Fruit fly (Drosophila melanogaster): ENCODE measurements around the gene RfC4.

The RfC4 gene

DNA sequence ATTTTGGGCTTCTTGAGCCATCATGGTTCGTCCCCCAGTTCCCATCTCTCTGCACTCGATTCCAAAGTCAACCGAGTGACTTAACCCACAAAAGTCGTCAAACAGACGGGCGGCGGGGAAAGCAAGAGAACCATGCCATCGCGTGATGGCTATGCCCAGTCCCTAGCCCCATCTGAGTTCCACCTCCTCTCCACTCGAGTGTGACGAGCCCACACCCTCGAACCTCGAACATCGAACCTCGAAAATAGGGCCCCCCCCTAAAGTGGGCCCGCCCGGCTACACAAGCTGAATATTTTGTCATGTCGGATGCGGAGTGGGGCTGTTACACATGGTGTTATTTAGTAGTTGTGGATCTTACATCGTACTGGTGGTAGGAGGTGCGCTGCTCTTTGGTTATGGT is 39.3 kb downstream of the RfC4 start:
- no peak for TF ChIP-seq psq (GFP tag; optimal IDR thresholded peaks at IDR 0.05)
- no peak for TF ChIP-seq woc (GFP tag; optimal IDR thresholded peaks at IDR 0.05)
- no peak for TF ChIP-seq Hnf4 (GFP tag; optimal IDR thresholded peaks at IDR 0.05)
- TF ChIP-seq Abd-B (GFP tag; optimal IDR thresholded peaks at IDR 0.05) = no peak
- no peak for TF ChIP-seq rgr (GFP tag; optimal IDR thresholded peaks at IDR 0.05)
- TF ChIP-seq dsf (GFP tag; optimal IDR thresholded peaks at IDR 0.05; ENCODE audit: borderline replicate concordance) = no peak

dm6 chr3L:4092705-4093257 is 43.1 kb downstream of the RfC4 start, which contains the start of gene CG14990:
Gene CG14990, plus strand, starts transcription at chr3L:4093207.
- TF ChIP-seq N (GFP tag; optimal IDR thresholded peaks at IDR 0.05) (peak; percentile 87), br (GFP tag; optimal IDR thresholded peaks at IDR 0.05) (no peak), Myc (optimal IDR thresholded peaks at IDR 0.05) (peak; percentile 95)

dm6 chr3L:4088694-4089190 is 47.1 kb downstream of the RfC4 start, which contains the start of gene Gad1:
Gene Gad1, minus strand, starts transcription at chr3L:4088744.
- no peak for TF ChIP-seq CrebA (GFP tag; optimal IDR thresholded peaks at IDR 0.05; ENCODE audit: borderline replicate concordance)
- no peak for TF ChIP-seq sage (GFP tag; optimal IDR thresholded peaks at IDR 0.05)
- TF ChIP-seq Vsx2 (GFP tag; optimal IDR thresholded peaks at IDR 0.05; ENCODE audit: partially characterized antibody) = peak; percentile 35

DNA sequence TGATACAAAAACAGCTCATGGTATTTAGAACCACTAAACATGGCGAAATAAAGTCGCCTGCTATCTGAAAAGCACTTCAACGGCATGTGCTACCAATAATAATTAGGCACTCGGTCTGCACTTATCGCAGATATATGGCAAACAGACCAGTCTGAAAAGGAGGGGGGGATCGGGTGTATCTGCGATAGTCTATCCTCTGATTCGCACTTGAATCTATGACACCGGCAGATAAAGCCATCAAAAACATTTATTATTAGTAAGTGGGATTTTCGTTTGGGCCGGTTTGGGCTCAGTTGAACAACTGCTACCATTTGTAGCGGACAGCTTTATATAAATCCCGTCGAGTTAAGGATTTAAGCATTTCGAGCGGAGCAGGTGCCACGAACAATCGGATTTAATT is 48.6 kb downstream of the RfC4 start, which contains the start of gene CG14989:
Gene CG14989 (plus strand): TSS at position 301 of the 400 bp plus-strand sequence.
- TF ChIP-seq brk (GFP tag; optimal IDR thresholded peaks at IDR 0.05) = no peak

dm6 chr3L:4085867-4086266 is 50.0 kb downstream of the RfC4 start:
- TF ChIP-seq OdsH (GFP tag; optimal IDR thresholded peaks at IDR 0.05) (no peak), brk (GFP tag; optimal IDR thresholded peaks at IDR 0.05) (no peak), Vsx2 (GFP tag; optimal IDR thresholded peaks at IDR 0.05; ENCODE audit: partially characterized antibody) (no peak), foxo (GFP tag; optimal IDR thresholded peaks at IDR 0.05) (no peak), usp (GFP tag; optimal IDR thresholded peaks at IDR 0.05) (no peak), Mio (GFP tag; optimal IDR thresholded peaks at IDR 0.05) (no peak), Dfd (GFP tag; optimal IDR thresholded peaks at IDR 0.05) (no peak)
